Fruit fly (Drosophila melanogaster) whole organism, adult: Measurements from ENCODE around the gene CG7702.
A peak's percentile ranks its signal among the peaks of the same experiment; 100 is the strongest.

Experiments used
- CG11617 ChIP-seq: fragments of 200-800 bp; sonication (Bioruptor generic); optimal IDR thresholded peaks from 2 replicates; lab custom pipeline; 2017; ENCODE audit warnings: mild to moderate bottlenecking, missing biosample characterization, missing genetic modification reagents, missing genetic modification characterization
- CG12768 ChIP-seq: fragments of 200-800 bp; sonication (Bioruptor generic); optimal IDR thresholded peaks from 2 replicates; lab custom pipeline; 2017; ENCODE audit warnings: missing biosample characterization, missing genetic modification characterization, mild to moderate bottlenecking, moderate library complexity, missing genetic modification reagents
- CG14711 ChIP-seq: fragments of 200-800 bp; sonication (Bioruptor generic); optimal IDR thresholded peaks from 2 replicates; lab custom pipeline; 2018; ENCODE audit warnings: missing biosample characterization, mild to moderate bottlenecking, missing genetic modification characterization, moderate library complexity
- CG1620 ChIP-seq: fragments of 200-800 bp; sonication (Bioruptor generic); optimal IDR thresholded peaks from 2 replicates; lab custom pipeline; 2016; ENCODE audit warnings: missing biosample characterization, missing genetic modification characterization
- CG33017 ChIP-seq: fragments of 200-800 bp; sonication (Bioruptor generic); optimal IDR thresholded peaks from 2 replicates; lab custom pipeline; 2018; ENCODE audit warnings: missing biosample characterization, mild to moderate bottlenecking, missing genetic modification characterization, moderate library complexity
- CG5204 ChIP-seq: fragments of 200-800 bp; sonication (Bioruptor generic); optimal IDR thresholded peaks from 2 replicates; lab custom pipeline; 2016; ENCODE audit warnings: missing biosample characterization, missing genetic modification characterization
- CG7045 ChIP-seq: fragments of 200-800 bp; sonication (Bioruptor generic); optimal IDR thresholded peaks from 2 replicates; lab custom pipeline; 2017; ENCODE audit warnings: missing biosample characterization, mild to moderate bottlenecking, missing genetic modification characterization
- CG7101 ChIP-seq: fragments of 200-800 bp; sonication (Bioruptor generic); optimal IDR thresholded peaks from 2 replicates; lab custom pipeline; 2018; ENCODE audit warnings: missing biosample characterization, mild to moderate bottlenecking, missing genetic modification characterization, moderate library complexity
- Clk ChIP-seq: fragments of 200-800 bp; sonication (Bioruptor generic); optimal IDR thresholded peaks from 2 replicates; lab custom pipeline; 2017; ENCODE audit warnings: missing biosample characterization, missing genetic modification characterization
- Crg-1 ChIP-seq: fragments of 200-800 bp; sonication (Bioruptor generic); optimal IDR thresholded peaks from 2 replicates; lab custom pipeline; 2016; ENCODE audit warnings: missing biosample characterization, missing genetic modification characterization
- Hr96 ChIP-seq: fragments of 200-800 bp; sonication (Bioruptor generic); optimal IDR thresholded peaks from 2 replicates; lab custom pipeline; 2016; ENCODE audit warnings: missing biosample characterization, missing genetic modification characterization
- Mnt ChIP-seq: fragments of 200-800 bp; sonication (Bioruptor generic); optimal IDR thresholded peaks from 2 replicates; lab custom pipeline; 2016; ENCODE audit warnings: missing biosample characterization, mild to moderate bottlenecking, missing genetic modification characterization
- bab1 ChIP-seq: fragments of 200-800 bp; sonication (Bioruptor generic); optimal IDR thresholded peaks from 3 replicates; lab custom pipeline; 2019; ENCODE audit warnings: missing biosample characterization, mild to moderate bottlenecking, missing genetic modification characterization, moderate library complexity
- cic ChIP-seq: fragments of 200-800 bp; sonication (Bioruptor generic); optimal IDR thresholded peaks from 2 replicates; lab custom pipeline; 2017; ENCODE audit warnings: missing biosample characterization, mild to moderate bottlenecking, missing genetic modification characterization, moderate library complexity
- cnc ChIP-seq, 2 experiments: fragments of >200 bp; optimal IDR thresholded peaks; 2 replicates each; lab custom pipeline; 2017
- kay ChIP-seq: fragments of 200-800 bp; sonication (Bioruptor generic); peaks from one replicate; lab custom pipeline; 2016; ENCODE audit warnings: missing biosample characterization, missing genetic modification characterization, borderline replicate concordance
- ovo ChIP-seq: fragments of 200-800 bp; sonication (Bioruptor generic); optimal IDR thresholded peaks from 2 replicates; lab custom pipeline; 2016; ENCODE audit warnings: missing biosample characterization, missing genetic modification characterization
- pad ChIP-seq: fragments of 200-800 bp; sonication (Bioruptor generic); optimal IDR thresholded peaks from 3 replicates; lab custom pipeline; 2017; ENCODE audit warnings: missing biosample characterization, missing genetic modification characterization, mild to moderate bottlenecking, moderate library complexity, missing genetic modification reagents
- tj ChIP-seq: fragments of 200-800 bp; sonication (Bioruptor generic); optimal IDR thresholded peaks from 3 replicates; lab custom pipeline; 2017; ENCODE audit warnings: missing biosample characterization, mild to moderate bottlenecking, missing genetic modification characterization, moderate library complexity
- toe ChIP-seq: fragments of 200-800 bp; sonication (Bioruptor generic); optimal IDR thresholded peaks from 2 replicates; lab custom pipeline; 2016; ENCODE audit warnings: missing biosample characterization, missing genetic modification characterization

CG7702 gene

DNA sequence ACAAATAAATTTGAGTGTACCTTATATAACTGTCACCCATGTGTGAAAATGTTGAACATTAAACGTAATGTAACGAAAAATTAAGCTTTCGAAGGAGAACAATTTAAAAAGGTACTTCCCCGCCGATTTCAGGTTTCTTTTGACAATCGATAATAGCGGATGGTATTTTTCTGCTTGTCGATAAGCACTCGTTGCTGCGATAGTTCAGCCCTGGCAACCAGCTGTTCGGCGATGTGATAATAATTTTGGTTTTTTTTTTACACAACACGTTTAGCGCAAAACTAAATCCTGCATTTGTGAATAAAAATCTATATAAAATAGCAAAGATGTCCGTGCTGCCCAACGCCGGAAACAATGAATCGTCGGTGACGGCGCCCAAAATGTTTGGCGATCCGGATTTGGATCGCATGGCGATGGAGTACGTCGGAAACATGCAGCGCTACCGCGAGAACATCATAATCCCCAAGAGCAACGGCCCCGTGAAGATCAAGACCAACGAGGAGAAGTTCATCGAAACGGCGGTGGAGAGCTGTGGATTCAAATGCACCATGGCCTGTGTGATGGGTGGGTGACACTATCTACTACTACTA, 1.4 kb upstream of the CG7702 start, which contains the start of gene CG31229:
CG31229 (plus strand) TSS at position 194 of the 590 bp plus-strand sequence.
- TF ChIP-seq cic (GFP tag; lab: Kevin White, UChicago) (no peak), CG11617 (GFP tag; lab: Kevin White, UChicago) (peak; percentile 14), bab1 (GFP tag; lab: Kevin White, UChicago) (peak; percentile 53), tj (no peak), Clk (no peak)

DNA sequence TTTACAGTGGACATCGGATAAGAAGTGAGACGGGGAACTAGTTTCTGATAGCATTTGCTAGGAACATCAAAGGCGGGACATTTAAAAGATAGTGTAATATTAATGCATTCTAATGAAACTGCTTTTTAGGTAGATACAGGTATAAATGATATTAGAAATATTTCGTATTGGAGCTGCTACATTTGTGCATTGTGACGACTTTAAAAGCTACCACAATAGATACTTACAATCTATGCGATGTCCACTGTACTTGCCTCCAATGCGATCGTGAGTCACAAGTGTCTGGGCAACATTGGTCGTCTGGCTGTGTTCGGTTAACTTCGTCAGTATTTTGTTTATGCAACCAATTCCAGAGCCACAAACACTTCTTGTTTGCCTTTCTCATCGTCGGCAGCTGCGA, 622 bp downstream of the CG7702 start:
- TF ChIP-seq CG1620 (GFP tag; lab: Kevin White, UChicago): no peak
- no peak for TF ChIP-seq cnc (optimal IDR thresholded peaks at IDR 0.05; lab: Kevin White, UChicago)
- TF ChIP-seq pad: no peak
- no peak for TF ChIP-seq Crg-1 (GFP tag; lab: Kevin White, UChicago)
- peak; percentile 7 for TF ChIP-seq Hr96 (GFP tag; lab: Kevin White, UChicago)
- TF ChIP-seq kay (GFP tag; lab: Kevin White, UChicago): peak; percentile 25
- TF ChIP-seq CG11617 (GFP tag; lab: Kevin White, UChicago): no peak

DNA sequence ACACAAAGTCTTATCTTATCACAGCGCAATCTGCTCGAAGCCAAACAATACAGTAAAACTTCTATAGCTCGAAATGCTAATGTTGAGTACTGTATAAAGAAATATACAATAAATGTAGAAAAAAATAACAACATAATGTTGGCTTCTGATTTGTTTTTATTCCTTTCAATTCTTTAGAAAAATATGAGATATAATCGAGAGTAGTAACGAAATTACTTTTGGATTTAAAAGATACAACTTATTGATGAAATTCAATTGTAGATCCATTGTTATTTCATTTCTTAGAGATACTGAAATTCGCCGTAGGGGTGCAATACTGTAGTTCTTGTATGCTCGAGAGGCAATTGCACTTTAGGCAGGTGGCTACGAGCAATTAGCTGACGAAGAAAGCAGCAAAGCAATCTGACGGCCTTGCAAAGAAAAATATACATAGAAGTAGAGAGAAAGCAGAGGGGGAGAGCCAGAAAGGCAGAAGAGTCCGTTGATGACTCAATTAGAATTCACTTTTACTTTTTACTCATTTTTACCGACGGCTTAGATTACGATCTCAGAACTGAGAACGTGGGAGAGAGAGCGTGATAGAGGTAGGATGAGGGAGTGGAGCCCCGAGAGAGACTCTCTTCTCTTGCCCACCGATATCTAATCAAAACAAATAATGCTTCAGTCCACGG, 1.4 kb downstream of the CG7702 start:
- no peak for TF ChIP-seq CG11617 (GFP tag; lab: Kevin White, UChicago)
- TF ChIP-seq tj: no peak
- peak; percentile 76 for TF ChIP-seq CG7101 (tag; lab: Kevin White, UChicago)
- peak; percentile 84 for TF ChIP-seq bab1 (GFP tag; lab: Kevin White, UChicago)
- no peak for TF ChIP-seq ovo (GFP tag; lab: Kevin White, UChicago)
- TF ChIP-seq Hr96 (GFP tag; lab: Kevin White, UChicago): no peak
- no peak for TF ChIP-seq CG1620 (GFP tag; lab: Kevin White, UChicago)
- TF ChIP-seq CG7045 (GFP tag; lab: Kevin White, UChicago): peak; percentile 76
- TF ChIP-seq pad: peak; percentile 50
- TF ChIP-seq toe (GFP tag; lab: Kevin White, UChicago): peak; percentile 59
- peak; percentile 13 for TF ChIP-seq CG12768 (GFP tag; lab: Kevin White, UChicago)
- TF ChIP-seq CG14711 (tag; lab: Kevin White, UChicago): peak; percentile 51
- TF ChIP-seq Mnt (GFP tag; lab: Kevin White, UChicago): no peak
- peak; percentile 55 for TF ChIP-seq CG33017 (tag; lab: Kevin White, UChicago)
- TF ChIP-seq CG5204 (GFP tag; lab: Kevin White, UChicago): no peak
- TF ChIP-seq cnc (optimal IDR thresholded peaks at IDR 0.05; lab: Kevin White, UChicago): no peak
- no peak for TF ChIP-seq Crg-1 (GFP tag; lab: Kevin White, UChicago)
- peak; percentile 76 for TF ChIP-seq kay (GFP tag; lab: Kevin White, UChicago)
- no peak for TF ChIP-seq Clk
- TF ChIP-seq cic (GFP tag; lab: Kevin White, UChicago): no peak

DNA sequence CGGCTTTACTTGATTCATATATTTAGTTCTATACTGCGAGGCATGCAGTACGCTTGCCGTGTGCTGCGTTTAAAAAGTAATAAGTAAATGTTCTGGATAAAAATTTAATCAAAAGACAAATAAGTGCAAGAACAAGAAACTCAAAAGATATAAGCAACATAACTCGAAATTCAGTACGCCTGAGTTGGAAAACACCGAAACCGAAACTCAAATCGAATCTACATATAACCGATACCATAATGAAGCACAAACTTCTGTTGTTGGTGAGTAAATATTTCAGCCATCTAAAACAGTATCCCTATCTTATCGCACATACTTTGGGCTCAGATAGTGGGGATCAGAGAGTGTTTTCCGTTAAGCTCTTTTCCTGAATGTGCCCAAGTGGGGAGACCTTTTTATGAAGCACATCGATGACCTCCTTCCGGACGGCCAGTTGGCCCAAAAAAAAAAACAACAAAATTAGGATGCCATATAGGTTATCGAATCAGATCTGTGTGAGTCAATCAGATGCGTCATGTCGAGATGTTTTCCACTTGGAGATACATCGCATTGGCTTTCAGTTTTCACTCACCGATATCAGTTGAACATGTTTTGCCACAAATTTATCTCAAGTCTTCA, 2.0 kb downstream of the CG7702 start, which contains the start of gene CG31230:
CG31230 (plus strand) TSS at position 568 of the 618 bp plus-strand sequence.
- no peak for TF ChIP-seq CG33017 (tag; lab: Kevin White, UChicago)
- peak; percentile 10 for TF ChIP-seq ovo (GFP tag; lab: Kevin White, UChicago)
- TF ChIP-seq cic (GFP tag; lab: Kevin White, UChicago): peak; percentile 33

DNA sequence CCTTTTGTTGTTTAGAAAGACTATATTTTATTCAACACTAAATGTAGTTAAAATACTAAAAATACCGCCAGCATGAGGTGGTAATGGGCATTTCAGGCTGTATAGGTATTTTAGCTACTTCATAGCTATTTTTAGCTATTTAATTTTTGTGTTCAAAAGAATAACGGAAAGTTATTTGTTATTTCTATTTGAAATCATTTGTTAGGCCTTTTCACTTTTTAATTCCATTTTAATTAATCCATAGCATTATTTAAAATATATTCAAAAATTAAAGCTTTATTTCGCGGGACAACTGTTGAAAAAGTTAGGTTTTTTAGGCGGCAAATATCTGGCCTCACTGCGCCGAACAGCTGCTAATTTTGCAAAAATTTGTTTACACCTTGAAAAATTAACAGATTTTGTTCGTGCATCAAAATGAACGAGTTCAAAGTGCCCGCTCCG, 8.3 kb downstream of the CG7702 start, which contains the start of the genes dind and CG7706:
dind (minus strand) TSS at position 40 of the 441 bp plus-strand sequence.
CG7706 (plus strand) TSS at position 319 of the 441 bp plus-strand sequence.
- no peak for TF ChIP-seq CG12768 (GFP tag; lab: Kevin White, UChicago)
- TF ChIP-seq toe (GFP tag; lab: Kevin White, UChicago): peak; percentile 12
- TF ChIP-seq CG7101 (tag; lab: Kevin White, UChicago): peak; percentile 6
- TF ChIP-seq ovo (GFP tag; lab: Kevin White, UChicago): no peak
- peak; percentile 2 for TF ChIP-seq Mnt (GFP tag; lab: Kevin White, UChicago)

DNA sequence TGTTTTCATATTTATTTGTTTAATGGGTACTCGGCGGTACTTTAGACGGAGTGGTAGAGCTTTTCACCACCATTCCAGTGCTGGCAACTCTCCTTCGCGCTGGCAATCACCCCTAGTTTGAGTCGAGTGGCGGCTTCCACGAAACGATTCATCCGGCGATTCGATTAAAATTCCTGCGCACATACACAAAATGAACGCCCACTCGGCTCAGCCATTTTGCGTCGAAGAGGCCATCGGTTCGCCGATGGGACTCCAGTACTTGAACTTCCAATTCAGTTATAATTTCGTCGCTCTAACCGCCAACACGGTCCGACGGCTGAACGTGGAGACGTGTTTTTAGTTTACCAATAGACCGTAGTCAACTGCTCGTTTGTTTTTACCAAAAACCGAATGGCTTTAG, 11.1 kb downstream of the CG7702 start, which contains the start of the genes CG46318 and ChT:
CG46318 (plus strand) TSS at position 273 of the 400 bp plus-strand sequence.
ChT (plus strand) TSS at position 273 of the 400 bp plus-strand sequence.
- TF ChIP-seq cnc (optimal IDR thresholded peaks at IDR 0.05; lab: Kevin White, UChicago) (no peak), pad (peak; percentile 87)

DNA sequence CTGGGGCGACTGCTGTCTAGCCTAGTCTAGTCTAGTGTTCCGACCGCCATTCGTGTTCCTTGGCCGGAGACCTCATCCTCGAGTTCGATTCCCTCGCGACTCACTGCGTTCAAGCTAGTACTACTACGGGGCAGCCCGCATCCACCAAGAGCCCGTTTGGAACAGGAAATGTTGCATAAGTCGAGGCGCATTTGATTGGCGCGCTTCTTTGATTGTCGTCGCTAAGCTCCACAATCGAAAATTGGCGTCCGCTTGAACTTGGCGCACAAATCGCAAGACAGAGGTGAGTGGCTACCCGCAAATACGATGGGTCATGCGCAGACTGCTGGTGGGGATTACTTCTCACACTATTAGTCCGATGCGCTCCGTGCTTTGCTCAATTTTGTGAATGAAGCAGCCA, 11.9 kb downstream of the CG7702 start:
- no peak for TF ChIP-seq cic (GFP tag; lab: Kevin White, UChicago)
- TF ChIP-seq CG7101 (tag; lab: Kevin White, UChicago): no peak
- no peak for TF ChIP-seq bab1 (GFP tag; lab: Kevin White, UChicago)
- TF ChIP-seq Hr96 (GFP tag; lab: Kevin White, UChicago): no peak
- no peak for TF ChIP-seq Clk
- TF ChIP-seq ovo (GFP tag; lab: Kevin White, UChicago): no peak
- no peak for TF ChIP-seq CG14711 (tag; lab: Kevin White, UChicago)
